Worm (Caenorhabditis elegans): Measurements from ENCODE around the gene srg-57.
A peak's percentile ranks its signal among the peaks of the same experiment; 100 is the strongest.

The srg-57 gene

DNA sequence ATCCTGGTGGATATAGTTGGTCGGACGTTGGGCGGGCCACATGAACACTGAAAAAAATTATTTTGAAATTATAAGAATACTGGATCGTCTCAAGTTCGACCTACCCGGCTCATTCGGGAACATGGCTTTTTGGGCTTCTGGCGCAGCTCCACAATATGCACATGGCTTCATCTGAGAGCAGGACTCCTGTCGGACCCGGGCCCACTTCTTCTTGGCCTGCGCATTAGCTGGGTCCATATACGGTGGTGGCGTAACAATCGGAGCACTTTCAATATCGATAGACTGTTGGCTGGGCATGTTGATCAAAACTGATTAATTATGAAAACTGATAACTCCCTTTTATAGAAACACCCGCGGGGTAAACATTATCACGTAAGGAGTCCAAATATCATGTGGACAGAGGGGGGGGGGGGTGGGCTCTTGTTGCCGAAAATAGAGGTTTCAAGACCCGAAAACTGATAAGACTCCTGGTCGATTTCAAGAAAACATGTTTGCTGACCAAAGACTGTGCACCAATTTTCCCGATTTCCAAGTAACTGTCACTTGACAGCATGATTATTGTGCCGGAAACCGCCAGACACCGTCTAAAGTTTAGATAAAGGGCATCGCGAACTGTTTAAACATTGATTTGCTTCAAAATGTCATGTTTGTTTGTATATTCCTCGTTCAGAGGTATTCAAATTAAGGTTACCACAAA, 3.3 kb downstream of the srg-57 start, which contains the start of gene dod-3 (continued):
- TF ChIP-seq ceh-58 (GFP tag; IDR thresholded peaks at IDR 0.05): no peak
- TF ChIP-seq bed-2 (GFP tag; IDR thresholded peaks at IDR 0.05): no peak
- no peak for TF ChIP-seq F49E8.2 (tag; optimal IDR thresholded peaks at IDR 0.05; ENCODE audit: insufficient read depth)
- TF ChIP-seq tbp1 (GFP tag; optimal IDR thresholded peaks at IDR 0.05): peak; percentile 27
- TF ChIP-seq ceh-100 (GFP tag; IDR thresholded peaks at IDR 0.05): no peak
- no peak for TF ChIP-seq let-526 (GFP tag; IDR thresholded peaks at IDR 0.05)
- TF ChIP-seq B0336.3 (GFP tag; IDR thresholded peaks at IDR 0.05): no peak; the same call in 1 of the 2 replicates
- TF ChIP-seq F22D6.2 (tag; optimal IDR thresholded peaks at IDR 0.05): no peak
- no peak for TF ChIP-seq Y79H2A.3 (GFP tag; conservative IDR thresholded peaks at IDR 0.05)
- no peak for TF ChIP-seq nhr-90 (tag; optimal IDR thresholded peaks at IDR 0.05)
- TF ChIP-seq akir-1 (GFP tag; optimal IDR thresholded peaks at IDR 0.05): no peak
- no peak for TF ChIP-seq efl-1 (GFP tag; optimal IDR thresholded peaks at IDR 0.05)
- TF ChIP-seq attf-6 (GFP tag; IDR thresholded peaks at IDR 0.05): no peak
- no peak for TF ChIP-seq B0035.1 (tag; optimal IDR thresholded peaks at IDR 0.05)
- TF ChIP-seq ztf-28 (GFP tag; IDR thresholded peaks at IDR 0.05): no peak
- peak; percentile 94 for TF ChIP-seq nhr-80 (tag; optimal IDR thresholded peaks at IDR 0.05)
- no peak for TF ChIP-seq ztf-3 (GFP tag; optimal IDR thresholded peaks at IDR 0.05)
- TF ChIP-seq ama-1 (optimal IDR thresholded peaks at IDR 0.05): peak; percentile 57
- no peak for TF ChIP-seq ama-1 (GFP tag; optimal IDR thresholded peaks at IDR 0.05)
- no peak for TF ChIP-seq ztf-25 (GFP tag; IDR thresholded peaks at IDR 0.05)
- no peak for TF ChIP-seq lin-26 (GFP tag; IDR thresholded peaks at IDR 0.05)
- TF ChIP-seq sdz-38 (tag; optimal IDR thresholded peaks at IDR 0.05): no peak
- TF ChIP-seq hrde-1 (tag; optimal IDR thresholded peaks at IDR 0.05; ENCODE audit: borderline replicate concordance): no peak
- peak; percentile 65 for TF ChIP-seq ets-4 (GFP tag; optimal IDR thresholded peaks at IDR 0.05)
- no peak for TF ChIP-seq die-1 (tag; optimal IDR thresholded peaks at IDR 0.05)
- no peak for TF ChIP-seq madf-10 (tag; optimal IDR thresholded peaks at IDR 0.05)
- TF ChIP-seq ztf-18 (tag; optimal IDR thresholded peaks at IDR 0.05): no peak
- TF ChIP-seq F52B5.7 (tag; optimal IDR thresholded peaks at IDR 0.05): no peak
- TF ChIP-seq tbx-9 (tag; optimal IDR thresholded peaks at IDR 0.05; ENCODE audit: borderline replicate concordance): no peak
- TF ChIP-seq F10E7.11 (tag; optimal IDR thresholded peaks at IDR 0.05): no peak
- no peak for TF ChIP-seq ztf-26 (tag; optimal IDR thresholded peaks at IDR 0.05)
- no peak for TF ChIP-seq let-607 (tag; optimal IDR thresholded peaks at IDR 0.05)
- no peak for TF ChIP-seq cebp-2 (GFP tag; IDR thresholded peaks at IDR 0.05)
- TF ChIP-seq madf-8 (GFP tag; conservative IDR thresholded peaks at IDR 0.05): no peak
- no peak for TF ChIP-seq F57C9.4 (tag; optimal IDR thresholded peaks at IDR 0.05)
- TF ChIP-seq somi-1 (GFP tag; optimal IDR thresholded peaks at IDR 0.05): no peak
- peak; percentile 4 for TF ChIP-seq chd-7 (tag; optimal IDR thresholded peaks at IDR 0.05)
- TF ChIP-seq rpc-1 (optimal IDR thresholded peaks at IDR 0.05): no peak
- TF ChIP-seq rpc-1 (tag; optimal IDR thresholded peaks at IDR 0.05): no peak
- no peak for TF ChIP-seq Y53F4B.3 (GFP tag; IDR thresholded peaks at IDR 0.05)
- TF ChIP-seq atf-7 (tag; optimal IDR thresholded peaks at IDR 0.05): peak; percentile 90
- TF ChIP-seq mes-4 (tag; optimal IDR thresholded peaks at IDR 0.05): no peak
- no peak for TF ChIP-seq attf-3 (GFP tag; conservative IDR thresholded peaks at IDR 0.05)
- no peak for TF ChIP-seq Y56A3A.18 (GFP tag; IDR thresholded peaks at IDR 0.05)
- TF ChIP-seq nfya-1 (tag; optimal IDR thresholded peaks at IDR 0.05; ENCODE audit: borderline replicate concordance, insufficient read depth): no peak
- TF ChIP-seq hmg-20 (GFP tag; IDR thresholded peaks at IDR 0.05): no peak
- TF ChIP-seq F33H1.4 (GFP tag; IDR thresholded peaks at IDR 0.05): no peak
- TF ChIP-seq lin-54 (GFP tag; optimal IDR thresholded peaks at IDR 0.05): no peak
- peak; percentile 50; the same call in 1 of the 2 replicates for TF ChIP-seq nfyb-1 (GFP tag; IDR thresholded peaks at IDR 0.05)
- TF ChIP-seq dpl-1 (GFP tag; optimal IDR thresholded peaks at IDR 0.05): no peak

Data from whole organism, young adult.